Fruit fly (Drosophila melanogaster) whole organism, embryonic: ENCODE data around the gene CG42525.

Experiments
- Bdp1 ChIP-seq: fragments of 200-800 bp; sonication (Bioruptor generic); optimal IDR thresholded peaks from 3 replicates; lab custom pipeline; 2016; ENCODE audit warnings: missing biosample characterization, missing genetic modification characterization
- CG12071 ChIP-seq: fragments of 200-800 bp; sonication (Bioruptor generic); optimal IDR thresholded peaks from 3 replicates; lab custom pipeline; 2018; ENCODE audit warnings: missing biosample characterization, mild to moderate bottlenecking, missing genetic modification characterization
- CG12299 ChIP-seq: fragments of 200-800 bp; sonication (Bioruptor generic); optimal IDR thresholded peaks from 2 replicates; lab custom pipeline; 2018; ENCODE audit warnings: missing biosample characterization, mild to moderate bottlenecking, missing genetic modification characterization
- CG14965 ChIP-seq: fragments of 200-800 bp; sonication (Bioruptor generic); optimal IDR thresholded peaks from 2 replicates; lab custom pipeline; 2016; ENCODE audit warnings: missing biosample characterization, missing genetic modification characterization, borderline replicate concordance
- CG1602 ChIP-seq: fragments of 200-800 bp; sonication (Bioruptor generic); optimal IDR thresholded peaks from 3 replicates; lab custom pipeline; 2016; ENCODE audit warnings: missing biosample characterization, missing genetic modification characterization
- CG17361 ChIP-seq: fragments of 200-800 bp; sonication (Bioruptor generic); IDR thresholded peaks from 3 replicates; pipeline ENCODE4 v1.3.6; 2022; ENCODE audit warnings: missing biosample characterization, missing genetic modification characterization
- CG17912 ChIP-seq: fragments of 200-800 bp; sonication (Bioruptor generic); optimal IDR thresholded peaks from 2 replicates; lab custom pipeline; 2018; ENCODE audit warnings: missing biosample characterization, mild to moderate bottlenecking, missing genetic modification characterization
- CG18011 ChIP-seq: fragments of 200-800 bp; sonication (Bioruptor generic); optimal IDR thresholded peaks from 2 replicates; lab custom pipeline; 2017; ENCODE audit warnings: missing biosample characterization, missing genetic modification characterization, mild to moderate bottlenecking, moderate library complexity, missing genotype
- CG2712 ChIP-seq: fragments of 200-800 bp; optimal IDR thresholded peaks from 3 replicates; lab custom pipeline; 2019; ENCODE audit warnings: missing biosample characterization, mild to moderate bottlenecking, missing genetic modification characterization, moderate library complexity
- CG4854 ChIP-seq: fragments of 200-800 bp; sonication (Bioruptor generic); optimal IDR thresholded peaks from 2 replicates; lab custom pipeline; 2016; ENCODE audit warnings: missing biosample characterization, missing genetic modification characterization, inconsistent platforms
- CG6254 ChIP-seq: fragments of 200-800 bp; sonication (Bioruptor generic); optimal IDR thresholded peaks from 3 replicates; lab custom pipeline; 2017; ENCODE audit warnings: mild to moderate bottlenecking, missing biosample characterization, missing genetic modification reagents, missing genetic modification characterization
- CoRest ChIP-seq: fragments of 200-800 bp; sonication (Bioruptor generic); optimal IDR thresholded peaks from 3 replicates; lab custom pipeline; 2018; ENCODE audit warnings: missing biosample characterization, mild to moderate bottlenecking, missing genetic modification characterization, moderate library complexity
- D19A ChIP-seq: fragments of 200-800 bp; optimal IDR thresholded peaks from 3 replicates; lab custom pipeline; 2019; ENCODE audit warnings: missing biosample characterization, mild to moderate bottlenecking, missing genetic modification characterization, moderate library complexity
- D19B ChIP-seq: fragments of 200-800 bp; sonication (Bioruptor generic); optimal IDR thresholded peaks from 2 replicates; lab custom pipeline; 2017; ENCODE audit warnings: missing biosample characterization, mild to moderate bottlenecking, missing genetic modification characterization
- Dip3 ChIP-seq: fragments of 200-800 bp; sonication (Bioruptor generic); optimal IDR thresholded peaks from 3 replicates; lab custom pipeline; 2016; ENCODE audit warnings: missing biosample characterization, missing genetic modification characterization
- Doc2 ChIP-seq: fragments of 200-800 bp; sonication (Bioruptor generic); IDR thresholded peaks from 2 replicates; pipeline ENCODE4 v1.3.6; 2022; ENCODE audit warnings: missing biosample characterization, missing genetic modification characterization
- Doc3 ChIP-seq: fragments of 200-800 bp; sonication (Bioruptor generic); IDR thresholded peaks from 3 replicates; pipeline ENCODE4 v1.3.6; 2022; ENCODE audit warnings: missing biosample characterization, missing genetic modification characterization; ENCODE audit not compliant: partially characterized antibody
- Fer2 ChIP-seq: fragments of 200-800 bp; sonication (Bioruptor generic); optimal IDR thresholded peaks from 2 replicates; lab custom pipeline; 2018; ENCODE audit warnings: missing biosample characterization, mild to moderate bottlenecking, missing genetic modification characterization, moderate library complexity
- Hsf ChIP-seq: fragments of 200-800 bp; sonication (Bioruptor generic); optimal IDR thresholded peaks from 3 replicates; lab custom pipeline; 2016; ENCODE audit warnings: missing biosample characterization, missing genetic modification characterization
- Oli ChIP-seq: fragments of 200-800 bp; sonication (Bioruptor generic); optimal IDR thresholded peaks from 2 replicates; lab custom pipeline; 2018; ENCODE audit warnings: missing biosample characterization, mild to moderate bottlenecking, missing genetic modification characterization, moderate library complexity
- Rx ChIP-seq: fragments of 200-800 bp; sonication (Bioruptor generic); IDR thresholded peaks from 2 replicates; pipeline ENCODE4 v1.3.6; 2022; ENCODE audit warnings: missing biosample characterization, missing genetic modification characterization
- TFAM ChIP-seq: fragments of 200-800 bp; sonication (Bioruptor generic); optimal IDR thresholded peaks from 2 replicates; lab custom pipeline; 2017; ENCODE audit warnings: missing biosample characterization, missing genetic modification characterization, inconsistent platforms
- Usf ChIP-seq: fragments of 200-800 bp; sonication (Bioruptor generic); optimal IDR thresholded peaks from 2 replicates; lab custom pipeline; 2017; ENCODE audit warnings: missing genotype, missing biosample characterization, missing genetic modification characterization
- al ChIP-seq: fragments of 200-800 bp; sonication (Bioruptor generic); IDR thresholded peaks from 2 replicates; pipeline ENCODE4 v1.3.6; 2022; ENCODE audit warnings: missing biosample characterization, missing genetic modification characterization
- bcd ChIP-seq: fragments of 200-800 bp; sonication (Bioruptor generic); optimal IDR thresholded peaks from 2 replicates; lab custom pipeline; 2017; ENCODE audit warnings: missing biosample characterization, mild to moderate bottlenecking, missing genetic modification characterization
- cad ChIP-seq: fragments of >200 bp; optimal IDR thresholded peaks from 2 replicates; lab custom pipeline; 2017; ENCODE audit warnings: missing biosample characterization, missing genetic modification characterization
- cg ChIP-seq: fragments of 200-800 bp; sonication (Bioruptor generic); optimal IDR thresholded peaks from 3 replicates; lab custom pipeline; 2019; ENCODE audit warnings: missing biosample characterization, mild to moderate bottlenecking, missing genetic modification characterization, moderate library complexity
- chm ChIP-seq: fragments of 200-800 bp; sonication (Bioruptor generic); IDR thresholded peaks from 2 replicates; pipeline ENCODE4 v1.3.6; 2022; ENCODE audit warnings: missing biosample characterization, missing genetic modification characterization
- chn ChIP-seq: fragments of 200-800 bp; sonication (Bioruptor generic); optimal IDR thresholded peaks from 2 replicates; lab custom pipeline; 2016; ENCODE audit warnings: missing biosample characterization, missing genetic modification characterization
- dan ChIP-seq: fragments of 200-800 bp; sonication (Bioruptor generic); IDR thresholded peaks from 2 replicates; pipeline ENCODE4 v1.3.6; 2022; ENCODE audit warnings: missing biosample characterization, missing genetic modification characterization
- fd64A ChIP-seq: fragments of 200-800 bp; sonication (Bioruptor generic); optimal IDR thresholded peaks from 3 replicates; lab custom pipeline; 2018; ENCODE audit warnings: missing biosample characterization, mild to moderate bottlenecking, missing genetic modification characterization
- fu2 ChIP-seq: fragments of 200-800 bp; sonication (Bioruptor generic); optimal IDR thresholded peaks from 2 replicates; lab custom pipeline; 2016; ENCODE audit warnings: missing biosample characterization, missing genetic modification characterization
- gce ChIP-seq: fragments of 200-800 bp; sonication (Bioruptor generic); IDR thresholded peaks from 3 replicates; pipeline ENCODE4 v1.3.6; 2022; ENCODE audit warnings: missing biosample characterization, missing genetic modification characterization
- gsb-n ChIP-seq: fragments of 200-800 bp; sonication (Bioruptor generic); optimal IDR thresholded peaks from 3 replicates; lab custom pipeline; 2018; ENCODE audit warnings: missing biosample characterization, mild to moderate bottlenecking, missing genetic modification characterization
- lab ChIP-seq: fragments of 200-800 bp; sonication (Bioruptor generic); optimal IDR thresholded peaks from 3 replicates; lab custom pipeline; 2017; ENCODE audit warnings: missing biosample characterization, missing genetic modification characterization, mild to moderate bottlenecking, moderate library complexity, missing genetic modification reagents
- pnt ChIP-seq: fragments of 200-800 bp; sonication (Bioruptor generic); optimal IDR thresholded peaks from 3 replicates; lab custom pipeline; 2016; ENCODE audit warnings: missing biosample characterization, missing genetic modification characterization
- prd ChIP-seq, 3 experiments: fragments of >200 bp in 2 of 3; fragments of 200-800 bp in 1 of 3; sonication (Bioruptor generic) in 1 of 3; optimal IDR thresholded peaks in 2 of 3; IDR thresholded peaks in 1 of 3; 2 replicates in 2 of 3; 3 replicates in 1 of 3; pipeline versions ENCODE4 v1.3.6 to Lab custom; 2017 to 2022; ENCODE audit warnings: missing biosample characterization in 1 of 3, missing genetic modification characterization in 1 of 3
- sna ChIP-seq: fragments of 200-800 bp; sonication (Bioruptor generic); IDR thresholded peaks from 2 replicates; pipeline ENCODE4 v1.3.6; 2022; ENCODE audit warnings: missing biosample characterization, missing genetic modification characterization; ENCODE audit not compliant: partially characterized antibody
- stc ChIP-seq: fragments of 200-800 bp; sonication (Bioruptor generic); IDR thresholded peaks from 2 replicates; pipeline ENCODE4 v1.3.6; 2022; ENCODE audit warnings: missing biosample characterization, missing genetic modification characterization
- tll ChIP-seq, 2 experiments: fragments of 200-800 bp in 1 of 2; fragments of >200 bp in 1 of 2; sonication (Bioruptor generic) in 1 of 2; optimal IDR thresholded peaks; 2 replicates each; lab custom pipeline; 2017 to 2019; ENCODE audit warnings: missing biosample characterization in 2 of 2, missing genetic modification characterization in 2 of 2, mild to moderate bottlenecking in 1 of 2, moderate library complexity in 1 of 2
- unc-4 ChIP-seq: fragments of 200-800 bp; sonication (Bioruptor generic); IDR thresholded peaks from 2 replicates; pipeline ENCODE4 v1.3.6; 2022; ENCODE audit warnings: missing biosample characterization, missing genetic modification characterization; ENCODE audit not compliant: partially characterized antibody
- unpg ChIP-seq: fragments of 200-800 bp; sonication (Bioruptor generic); optimal IDR thresholded peaks from 3 replicates; lab custom pipeline; 2018; ENCODE audit warnings: missing biosample characterization, mild to moderate bottlenecking, missing genetic modification characterization, moderate library complexity
- usp ChIP-seq: fragments of >200 bp; optimal IDR thresholded peaks from 2 replicates; lab custom pipeline; 2017; ENCODE audit warnings: missing biosample characterization, missing genetic modification characterization
- vfl ChIP-seq: fragments of 200-800 bp; sonication (Bioruptor generic); optimal IDR thresholded peaks from 2 replicates; lab custom pipeline; 2016; ENCODE audit warnings: missing biosample characterization, missing genetic modification characterization
- vvl ChIP-seq: fragments of 200-800 bp; sonication (Bioruptor generic); IDR thresholded peaks from 2 replicates; pipeline ENCODE4 v1.3.6; 2022; ENCODE audit warnings: missing biosample characterization, missing genetic modification characterization
- wek ChIP-seq: fragments of 200-800 bp; sonication (Bioruptor generic); optimal IDR thresholded peaks from 3 replicates; lab custom pipeline; 2018; ENCODE audit warnings: missing biosample characterization, mild to moderate bottlenecking, missing genetic modification characterization, moderate library complexity

Gene CG42525

DNA sequence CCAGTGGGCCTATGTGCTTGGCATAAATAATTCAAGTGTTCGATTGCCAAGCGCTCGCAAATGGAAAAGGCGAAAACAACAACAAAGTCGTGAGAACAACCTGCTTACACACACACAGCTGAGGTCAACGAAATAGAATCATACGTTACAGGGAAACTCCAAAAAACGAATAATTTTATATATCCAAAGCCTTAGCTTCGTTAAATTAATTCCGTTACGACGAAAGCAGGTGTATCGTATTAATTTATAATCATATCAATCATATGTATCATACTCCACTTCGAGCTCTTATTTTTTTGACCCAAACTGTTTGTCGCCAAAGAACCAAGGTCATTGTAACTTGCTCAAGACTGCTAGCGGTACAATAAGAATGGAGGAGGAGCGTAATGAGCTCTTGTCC lies 10.1 kb downstream of the CG42525 start (continued):
- TF ChIP-seq cad (GFP tag; lab: Kevin White, UChicago) (no peak), sna (GFP tag; lab: Robert Waterston, UW) (no peak), CG12071 (no peak), fu2 (GFP tag; lab: Kevin White, UChicago) (peak; percentile 43), chn (peak; percentile 79), CG2712 (tag; lab: Kevin White, UChicago) (peak; percentile 92), cg (GFP tag; lab: Kevin White, UChicago) (no peak), Bdp1 (GFP tag; lab: Kevin White, UChicago) (peak; percentile 53), CG1602 (GFP tag; lab: Kevin White, UChicago) (peak; percentile 77), vvl (GFP tag; lab: Robert Waterston, UW) (peak; percentile 94), vfl (GFP tag; lab: Kevin White, UChicago) (peak; percentile 80), CG18011 (peak; percentile 69), Usf (GFP tag; lab: Kevin White, UChicago) (peak; percentile 45), fd64A (GFP tag; lab: Kevin White, UChicago) (peak; percentile 57), wek (peak; percentile 48), CG17361 (GFP tag; lab: Robert Waterston, UW) (no peak; the same call in 2 of the 3 replicates), CoRest (tag; lab: Kevin White, UChicago) (no peak), gsb-n (tag; lab: Kevin White, UChicago) (peak; percentile 83), CG12299 (peak; percentile 66), Fer2 (tag; lab: Kevin White, UChicago) (peak; percentile 45), CG6254 (GFP tag; lab: Kevin White, UChicago) (peak; percentile 88), prd (optimal IDR thresholded peaks at IDR 0.05; lab: Kevin White, UChicago) (no peak), prd (GFP tag; IDR thresholded peaks at IDR 0.05; lab: Robert Waterston, UW) (peak; percentile 94), unpg (GFP tag; lab: Kevin White, UChicago) (peak; percentile 94), gce (GFP tag; lab: Robert Waterston, UW) (peak; percentile 85), chm (peak; percentile 88), Dip3 (GFP tag; lab: Kevin White, UChicago) (peak; percentile 77), TFAM (GFP tag; lab: Kevin White, UChicago) (peak; percentile 27), al (GFP tag; lab: Robert Waterston, UW) (peak; percentile 76), Oli (tag; lab: Kevin White, UChicago) (peak; percentile 87), CG4854 (GFP tag; lab: Kevin White, UChicago) (peak; percentile 85), CG17912 (GFP tag; lab: Kevin White, UChicago) (no peak), dan (GFP tag; lab: Robert Waterston, UW) (peak; percentile 65), Doc3 (no peak), Doc2 (peak; percentile 75), stc (GFP tag; lab: Robert Waterston, UW) (peak; percentile 85), pnt (GFP tag; lab: Kevin White, UChicago) (peak; percentile 70), Rx (GFP tag; lab: Robert Waterston, UW) (peak; percentile 70), usp (GFP tag; lab: Kevin White, UChicago) (no peak), lab (GFP tag; lab: Kevin White, UChicago) (peak; percentile 94), Hsf (GFP tag; lab: Kevin White, UChicago) (peak; percentile 82), D19B (GFP tag; lab: Kevin White, UChicago) (peak; percentile 83), CG14965 (peak; percentile 50), unc-4 (GFP tag; lab: Robert Waterston, UW) (no peak), tll (GFP tag; optimal IDR thresholded peaks at IDR 0.05; lab: Kevin White, UChicago) (no peak), bcd (peak; percentile 88), D19A (tag; lab: Kevin White, UChicago) (no peak)
- TF ChIP-seq, all 482 proteins: peak for 360
